Fruit fly (Drosophila melanogaster) whole organism, wandering third instar larva: Measurements from ENCODE around the gene CG13445.

Source experiments
- CG9705 ChIP-seq: fragments of 200-800 bp; sonication (Bioruptor generic); optimal IDR thresholded peaks from 2 replicates; lab custom pipeline; 2018; ENCODE audit warnings: missing biosample characterization, mild to moderate bottlenecking, missing genetic modification characterization
- Dfd ChIP-seq: fragments of >200 bp; optimal IDR thresholded peaks from 2 replicates; lab custom pipeline; 2017; ENCODE audit warnings: missing biosample characterization, missing genetic modification characterization
- Dif ChIP-seq: fragments of 200-275, 200-300 bp; sonication (Bioruptor generic); optimal IDR thresholded peaks from 2 replicates; lab custom pipeline; 2018; ENCODE audit warnings: missing biosample characterization, missing genetic modification characterization; ENCODE audit not compliant: partially characterized antibody
- Hnf4 ChIP-seq: fragments of 200-800 bp; sonication (Bioruptor generic); optimal IDR thresholded peaks from 2 replicates; lab custom pipeline; 2016; ENCODE audit warnings: missing biosample characterization, mild to moderate bottlenecking, missing genetic modification characterization
- Myc ChIP-seq: fragments of >200 bp; optimal IDR thresholded peaks from 2 replicates; lab custom pipeline; 2017
- OdsH ChIP-seq: fragments of 200-800 bp; sonication (Bioruptor generic); optimal IDR thresholded peaks from 2 replicates; lab custom pipeline; 2016; ENCODE audit warnings: missing biosample characterization, mild to moderate bottlenecking, missing genetic modification characterization
- Vsx2 ChIP-seq: fragments of 200-300, 225-300 bp; sonication (Bioruptor generic); optimal IDR thresholded peaks from 2 replicates; lab custom pipeline; 2018; ENCODE audit warnings: missing biosample characterization, missing genetic modification characterization; ENCODE audit not compliant: partially characterized antibody
- br ChIP-seq: fragments of 200-800 bp; sonication (Bioruptor generic); optimal IDR thresholded peaks from 2 replicates; lab custom pipeline; 2016; ENCODE audit warnings: missing biosample characterization, missing genetic modification characterization
- dmrt93B ChIP-seq: fragments of 200-800 bp; sonication (Bioruptor generic); optimal IDR thresholded peaks from 2 replicates; lab custom pipeline; 2018; ENCODE audit warnings: missing biosample characterization, mild to moderate bottlenecking, missing genetic modification characterization
- h ChIP-seq: fragments of 200-800 bp; sonication (Bioruptor generic); optimal IDR thresholded peaks from 3 replicates; lab custom pipeline; 2016; ENCODE audit warnings: missing biosample characterization, mild to moderate bottlenecking, missing genetic modification characterization
- lola ChIP-seq: fragments of >200 bp; optimal IDR thresholded peaks from 2 replicates; lab custom pipeline; 2017; ENCODE audit warnings: missing biosample characterization, missing genetic modification characterization
- pan ChIP-seq: fragments of >200 bp; optimal IDR thresholded peaks from 2 replicates; lab custom pipeline; 2017

dm6 chr3L:15787406-15787805, 21.9 kb upstream of the CG13445 start:
- TF ChIP-seq OdsH (GFP tag; lab: Kevin White, UChicago) (no peak), h (GFP tag; lab: Kevin White, UChicago) (no peak), Vsx2 (GFP tag; lab: Kevin White, UChicago) (no peak), CG9705 (GFP tag; lab: Kevin White, UChicago) (no peak), Dfd (no peak), pan (lab: Kevin White, UChicago) (no peak), br (GFP tag; lab: Kevin White, UChicago) (no peak), Hnf4 (GFP tag; lab: Kevin White, UChicago) (no peak), lola (GFP tag; lab: Kevin White, UChicago) (no peak), dmrt93B (no peak), Myc (lab: Kevin White, UChicago) (no peak), Dif (GFP tag; lab: Kevin White, UChicago) (no peak)
